Fruit fly (Drosophila melanogaster): ENCODE measurements around the gene CG14448.

The CG14448 gene

DNA sequence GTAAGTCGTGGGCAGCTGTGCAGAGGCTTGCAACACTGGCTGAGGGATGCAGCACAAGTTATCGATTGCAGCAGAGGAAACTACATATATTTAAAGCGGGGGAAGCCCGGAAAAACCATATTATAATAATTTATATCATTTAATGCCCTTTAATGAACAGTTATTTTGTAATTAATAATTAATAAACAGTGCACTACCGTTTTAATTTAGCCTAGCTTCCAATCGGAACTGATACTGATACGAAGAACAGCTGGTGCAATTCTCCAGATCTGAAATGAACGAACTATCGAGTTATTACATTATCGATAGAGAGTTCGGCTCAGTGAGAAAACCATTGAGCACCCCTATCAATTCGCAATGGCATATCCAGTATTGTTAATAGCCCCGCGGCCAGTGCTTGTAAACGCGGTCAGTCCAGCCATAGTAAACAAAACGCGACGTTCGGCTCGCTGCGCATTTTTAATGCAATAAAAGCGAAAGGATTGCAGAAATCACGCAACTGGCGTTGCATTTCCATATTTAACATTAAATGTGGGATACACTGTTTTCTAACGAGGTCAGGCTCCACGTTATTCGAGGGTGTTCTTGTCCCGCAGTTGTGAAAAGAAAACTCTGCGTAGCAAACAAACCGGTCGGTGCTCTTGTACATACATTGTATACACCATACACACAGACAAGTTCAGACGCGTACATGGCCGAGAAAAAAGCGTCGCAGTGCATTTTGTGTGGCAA, 46.7 kb upstream of the CG14448 start, which contains the start of gene CG7369 (continued):
- TF ChIP-seq CG30020 (tag; optimal IDR thresholded peaks at IDR 0.05) (peak; percentile 86), CG11398 (GFP tag; optimal IDR thresholded peaks at IDR 0.05) (peak; percentile 71), slp2 (GFP tag; optimal IDR thresholded peaks at IDR 0.05) (peak; percentile 37), CG18619 (GFP tag; optimal IDR thresholded peaks at IDR 0.05) (peak; percentile 89), Sox102F (GFP tag; optimal IDR thresholded peaks at IDR 0.05) (peak; percentile 71), caup (GFP tag; optimal IDR thresholded peaks at IDR 0.05; ENCODE audit: severe bottlenecking) (peak; percentile 84), klu (GFP tag; IDR thresholded peaks at IDR 0.05) (peak; percentile 64; the same call in 1 of the 2 replicates), wdn (GFP tag; IDR thresholded peaks at IDR 0.05) (peak; percentile 78; the same call in 1 of the 2 replicates), CG3407 (GFP tag; optimal IDR thresholded peaks at IDR 0.05) (peak; percentile 57), Hey (tag; optimal IDR thresholded peaks at IDR 0.05) (peak; percentile 10), cad (GFP tag; optimal IDR thresholded peaks at IDR 0.05) (no peak), pho (GFP tag; optimal IDR thresholded peaks at IDR 0.05) (peak; percentile 83), CG10543 (GFP tag; optimal IDR thresholded peaks at IDR 0.05) (peak; percentile 91), MBD-R2 (GFP tag; IDR thresholded peaks at IDR 0.05) (peak; percentile 60), CG4360 (GFP tag; IDR thresholded peaks at IDR 0.05) (no peak), kah (GFP tag; optimal IDR thresholded peaks at IDR 0.05) (no peak), br (optimal IDR thresholded peaks at IDR 0.05) (no peak), vnd (GFP tag; IDR thresholded peaks at IDR 0.05; ENCODE audit: partially characterized antibody) (peak; percentile 69; the same call in 2 of the 3 replicates), Fer1 (GFP tag; optimal IDR thresholded peaks at IDR 0.05) (peak; percentile 80), chif (GFP tag; optimal IDR thresholded peaks at IDR 0.05) (peak; percentile 42 to 71), pfk (GFP tag; optimal IDR thresholded peaks at IDR 0.05) (no peak), CG7556 (GFP tag; optimal IDR thresholded peaks at IDR 0.05) (peak; percentile 87), Nf-YB (GFP tag; optimal IDR thresholded peaks at IDR 0.05) (peak; percentile 32), Gug (GFP tag; IDR thresholded peaks at IDR 0.05) (peak; percentile 79), Adf1 (GFP tag; IDR thresholded peaks at IDR 0.05) (peak; percentile 50), CG1792 (GFP tag; optimal IDR thresholded peaks at IDR 0.05) (peak; percentile 67), CG9727 (GFP tag; optimal IDR thresholded peaks at IDR 0.05) (peak; percentile 89), PHDP (tag; optimal IDR thresholded peaks at IDR 0.05) (peak; percentile 66), Xbp1 (GFP tag; optimal IDR thresholded peaks at IDR 0.05) (peak; percentile 85), Meics (GFP tag; optimal IDR thresholded peaks at IDR 0.05) (peak; percentile 84), Lim3 (GFP tag; IDR thresholded peaks at IDR 0.05) (no peak), gsb (GFP tag; IDR thresholded peaks at IDR 0.05) (peak; percentile 64), CG2199 (GFP tag; IDR thresholded peaks at IDR 0.05) (0 out of 3 replicates have a peak, but pooled peaks have one; percentile 8), CG13296 (GFP tag; optimal IDR thresholded peaks at IDR 0.05) (peak; percentile 71), CG14050 (GFP tag; IDR thresholded peaks at IDR 0.05) (peak; percentile 52; the same call in 2 of the 3 replicates), Pdp1 (GFP tag; optimal IDR thresholded peaks at IDR 0.05) (peak; percentile 68 to 81), Mad (GFP tag; optimal IDR thresholded peaks at IDR 0.05) (peak; percentile 80), Deaf1 (tag; optimal IDR thresholded peaks at IDR 0.05) (peak; percentile 56), CG34224 (GFP tag; IDR thresholded peaks at IDR 0.05; ENCODE audit: partially characterized antibody) (peak; percentile 59; the same call in 2 of the 3 replicates), CG14014 (GFP tag; IDR thresholded peaks at IDR 0.05) (peak; percentile 74), tna (GFP tag; IDR thresholded peaks at IDR 0.05; ENCODE audit: partially characterized antibody) (no peak; the same call in 1 of the 2 replicates), Optix (GFP tag; IDR thresholded peaks at IDR 0.05) (peak; percentile 68), CG1602 (GFP tag; optimal IDR thresholded peaks at IDR 0.05) (peak; percentile 87), CG2129 (GFP tag; IDR thresholded peaks at IDR 0.05; ENCODE audit: partially characterized antibody) (peak; percentile 76), CG6683 (GFP tag; optimal IDR thresholded peaks at IDR 0.05) (peak; percentile 70), Scr (GFP tag; IDR thresholded peaks at IDR 0.05; ENCODE audit: partially characterized antibody) (peak; percentile 88), ato (GFP tag; IDR thresholded peaks at IDR 0.05; ENCODE audit: partially characterized antibody) (no peak), CG12155 (GFP tag; optimal IDR thresholded peaks at IDR 0.05) (peak; percentile 90)

All from whole organism, embryonic.